Worm (Caenorhabditis elegans): Measurements from ENCODE around the gene ceh-10.

- TF ChIP-seq lim-7 (GFP tag; IDR thresholded peaks at IDR 0.05) (no peak), F10B5.3 (tag; optimal IDR thresholded peaks at IDR 0.05) (no peak), fkh-10 (GFP tag; optimal IDR thresholded peaks at IDR 0.05) (no peak), nhr-10 (tag; optimal IDR thresholded peaks at IDR 0.05) (no peak), unc-62 (GFP tag; optimal IDR thresholded peaks at IDR 0.05 in 1 of 2) (no peak), unc-62 (tag; optimal IDR thresholded peaks at IDR 0.05) (no peak), madf-5 (GFP tag; IDR thresholded peaks at IDR 0.05) (no peak), unc-130 (GFP tag; optimal IDR thresholded peaks at IDR 0.05) (peak; percentile 59), pqm-1 (tag; optimal IDR thresholded peaks at IDR 0.05) (no peak), mep-1 (tag; optimal IDR thresholded peaks at IDR 0.05) (no peak), snpc-1.2 (GFP tag; IDR thresholded peaks at IDR 0.05) (no peak), nhr-41 (GFP tag; IDR thresholded peaks at IDR 0.05) (no peak), lin-39 (tag; optimal IDR thresholded peaks at IDR 0.05) (no peak)
Observed at ce11 chrIII:5802971-5803370, 4.1 kb downstream of the ceh-10 start, which contains the start of the genes polq-1 and him-10.
